Worm (Caenorhabditis elegans) whole organism, L1 larva: ENCODE data around the gene ZK354.7.
"Not testable (repeated sequence)": the region's sequence is repeated elsewhere in the genome, so short reads cannot be mapped to it uniquely, and the experiment has no call there.

Source experiments
- lin-13 ChIP-seq: fragments of 150-350 bp; optimal IDR thresholded peaks from 2 replicates; lab custom pipeline; 2014; ENCODE audit warnings: missing biosample characterization, missing genetic modification reagents, missing genetic modification characterization
- lin-15B ChIP-seq: fragments of 150-350 bp; sonication (generic microtip); optimal IDR thresholded peaks from 3 replicates; lab custom pipeline; 2014; ENCODE audit warnings: missing biosample characterization, missing genetic modification characterization
- lir-3 ChIP-seq: sonication (generic microtip); optimal IDR thresholded peaks from 2 replicates; lab custom pipeline; 2016; ENCODE audit warnings: mild to moderate bottlenecking, missing genetic modification characterization, moderate library complexity, missing compliant biosample characterization; ENCODE audit not compliant: poor library complexity
- lsy-2 ChIP-seq, 2 experiments: fragments of 150-350 bp; optimal IDR thresholded peaks; 2 replicates each; lab custom pipeline; 2014; ENCODE audit warnings: missing biosample characterization in 2 of 2, missing genetic modification characterization in 2 of 2
- nhr-77 ChIP-seq: fragments of 150-350 bp; optimal IDR thresholded peaks from 2 replicates; lab custom pipeline; 2014; ENCODE audit warnings: missing biosample characterization, missing genetic modification characterization
- sptf-1 ChIP-seq: fragments of 150-350 bp; optimal IDR thresholded peaks from 2 replicates; lab custom pipeline; 2014; ENCODE audit warnings: missing biosample characterization, missing genetic modification characterization
- tbx-2 ChIP-seq: sonication (generic microtip); optimal IDR thresholded peaks from 2 replicates; lab custom pipeline; 2016; ENCODE audit warnings: missing genetic modification characterization, missing compliant biosample characterization
- unc-130 ChIP-seq: fragments of 150-350 bp; optimal IDR thresholded peaks from 2 replicates; lab custom pipeline; 2017; ENCODE audit warnings: missing biosample characterization, missing genetic modification characterization, inconsistent platforms
- unc-62 ChIP-seq: fragments of 150-350 bp; optimal IDR thresholded peaks from 2 replicates; lab custom pipeline; 2014; ENCODE audit warnings: missing biosample characterization, missing genetic modification reagents, missing genetic modification characterization
- zag-1 ChIP-seq: fragments of 150-350 bp; optimal IDR thresholded peaks from 2 replicates; lab custom pipeline; 2014; ENCODE audit warnings: missing biosample characterization, missing genetic modification characterization

ce11 chrIV:5264700-5265210 lies 38.2 kb downstream of the ZK354.7 start:
- not testable (repeated sequence) for TF ChIP-seq lin-15B (tag; lab: Kevin White, UChicago); sptf-1 (tag; lab: Kevin White, UChicago); unc-130 (tag; lab: Kevin White, UChicago); lin-13 (GFP tag; lab: Kevin White, UChicago); zag-1; lir-3 (tag; lab: Kevin White, UChicago); nhr-77 (tag; lab: Kevin White, UChicago); unc-62 (GFP tag; lab: Kevin White, UChicago); tbx-2 (tag; lab: Kevin White, UChicago); lsy-2 (tag; optimal IDR thresholded peaks at IDR 0.05; lab: Kevin White, UChicago)
